Fruit fly (Drosophila melanogaster) Kc167 (cell line): ENCODE measurements around the gene Trl.

Experiments
- Myc ChIP-seq: fragments of >200 bp; optimal IDR thresholded peaks from 2 replicates; lab custom pipeline; 2017; ENCODE audit warnings: missing external identifiers
- h ChIP-seq: fragments of >200 bp; optimal IDR thresholded peaks from 3 replicates; lab custom pipeline; 2018; ENCODE audit warnings: missing external identifiers
- insv ChIP-seq: fragments of >200 bp; optimal IDR thresholded peaks from 3 replicates; lab custom pipeline; 2018; ENCODE audit warnings: missing external identifiers
- psq ChIP-seq: fragments of >200 bp; optimal IDR thresholded peaks from 2 replicates; lab custom pipeline; 2017; ENCODE audit warnings: missing external identifiers
- ttk ChIP-seq: sonication (Bioruptor generic); optimal IDR thresholded peaks from 2 replicates; lab custom pipeline; 2017; ENCODE audit warnings: missing external identifiers

- no peak for TF ChIP-seq h
- TF ChIP-seq psq (lab: Kevin White, UChicago), result no peak
- no peak for TF ChIP-seq Myc
- TF ChIP-seq insv (lab: Kevin White, UChicago), result no peak
- TF ChIP-seq ttk (lab: Kevin White, UChicago), result no peak
Measured at dm6 chr3L:14757464-14758384, 3.1 kb downstream of the Trl start, which contains the start of gene CG42507.
